Worm (Caenorhabditis elegans) whole organism, L3 larva: ENCODE data around the gene nhr-46.

ENCODE experiments used
- ceh-9 ChIP-seq: sonication (generic microtip); optimal IDR thresholded peaks from 2 replicates; lab custom pipeline; 2018; ENCODE audit warnings: missing biosample characterization, missing genetic modification characterization
- fkh-10 ChIP-seq: sonication (generic microtip); optimal IDR thresholded peaks from 2 replicates; lab custom pipeline; 2017; ENCODE audit warnings: missing biosample characterization, missing genetic modification reagents, missing genetic modification characterization
- jun-1 ChIP-seq: fragments of 150-350 bp; optimal IDR thresholded peaks from 2 replicates; lab custom pipeline; 2014; ENCODE audit warnings: missing biosample characterization, missing genetic modification reagents, missing genetic modification characterization

DNA sequence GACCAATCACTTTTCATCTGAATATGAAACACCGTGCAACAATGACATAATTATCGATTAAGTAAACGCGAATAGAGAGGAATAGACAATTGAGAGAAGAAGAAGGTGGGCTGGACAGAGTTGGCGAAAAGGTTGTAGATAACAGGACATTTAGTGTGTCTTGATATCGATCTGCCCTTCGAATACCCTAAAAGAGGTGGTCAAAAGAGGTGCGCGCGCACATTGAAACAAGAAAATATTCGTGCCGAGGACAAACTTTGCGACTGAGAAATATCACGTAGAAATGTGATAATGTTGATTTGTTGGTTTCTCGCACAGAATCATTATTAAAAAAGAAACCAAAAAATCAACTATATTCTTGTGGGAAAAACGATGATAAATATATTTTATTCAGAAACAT lies 7.8 kb downstream of the nhr-46 start:
- TF ChIP-seq ceh-9 (tag; lab: Kevin White, UChicago) (no peak), fkh-10 (no peak), jun-1 (tag; lab: Kevin White, UChicago) (no peak)
